Worm (Caenorhabditis elegans) whole organism, L2 larva: ENCODE data around the gene D2024.4.

Source experiments
- ama-1 ChIP-seq: fragments of 150-350 bp; optimal IDR thresholded peaks from 2 replicates; lab custom pipeline; 2018; ENCODE audit warnings: inconsistent platforms
- sma-3 ChIP-seq: sonication (generic microtip); optimal IDR thresholded peaks from 2 replicates; lab custom pipeline; 2016; ENCODE audit warnings: missing genetic modification reagents, missing genetic modification characterization, missing compliant biosample characterization

- TF ChIP-seq sma-3 (GFP tag; lab: Kevin White, UChicago) (no peak), ama-1 (lab: Kevin White, UChicago) (no peak)
These were observed 43.0 kb upstream of the D2024.4 start, which contains the start of gene C42D4.13 for ce11 chrIV:7188030-7188429.
